Worm (Caenorhabditis elegans): ENCODE measurements around the gene Y26E6A.3.

Gene Y26E6A.3

ce11 chrX:13920374-13920986, 10.7 kb upstream of the Y26E6A.3 start:
- TF ChIP-seq tbx-8 (GFP tag; optimal IDR thresholded peaks at IDR 0.05) (no peak), nhr-28 (tag; optimal IDR thresholded peaks at IDR 0.05) (no peak), unc-62 (GFP tag; optimal IDR thresholded peaks at IDR 0.05) (no peak), blmp-1 (tag; optimal IDR thresholded peaks at IDR 0.05) (no peak), ces-1 (GFP tag; optimal IDR thresholded peaks at IDR 0.05) (peak; percentile 52), nhr-2 (tag; optimal IDR thresholded peaks at IDR 0.05) (no peak), flh-1 (GFP tag; optimal IDR thresholded peaks at IDR 0.05) (no peak), mep-1 (tag; optimal IDR thresholded peaks at IDR 0.05) (no peak), nhr-237 (tag; optimal IDR thresholded peaks at IDR 0.05) (peak; percentile 31), hlh-1 (tag; optimal IDR thresholded peaks at IDR 0.05) (no peak), elt-3 (tag; optimal IDR thresholded peaks at IDR 0.05) (peak; percentile 51)

- TF ChIP-seq lin-13 (tag; optimal IDR thresholded peaks at IDR 0.05) (no peak), blmp-1 (tag; optimal IDR thresholded peaks at IDR 0.05) (no peak), sem-2 (GFP tag; optimal IDR thresholded peaks at IDR 0.05) (no peak), nhr-2 (tag; optimal IDR thresholded peaks at IDR 0.05) (no peak), elt-3 (tag; optimal IDR thresholded peaks at IDR 0.05) (no peak), lin-32 (GFP tag; optimal IDR thresholded peaks at IDR 0.05) (no peak), ces-1 (GFP tag; optimal IDR thresholded peaks at IDR 0.05) (no peak), pha-4 (tag; optimal IDR thresholded peaks at IDR 0.05) (no peak), ceh-39 (tag; optimal IDR thresholded peaks at IDR 0.05) (no peak), ceh-43 (GFP tag; optimal IDR thresholded peaks at IDR 0.05) (no peak), zip-8 (tag; optimal IDR thresholded peaks at IDR 0.05) (no peak), ztf-11 (tag; optimal IDR thresholded peaks at IDR 0.05) (no peak)
These were observed 8.4 kb upstream of the Y26E6A.3 start for ce11 chrX:13918143-13918542.

ce11 chrX:13917121-13917755, 7.5 kb upstream of the Y26E6A.3 start, which contains the start of gene ekl-5:
ekl-5 (minus strand) TSS chrX:13917171.
- TF ChIP-seq hlh-1 (tag; optimal IDR thresholded peaks at IDR 0.05), result no peak
- peak; percentile 90 for TF ChIP-seq elt-3 (tag; optimal IDR thresholded peaks at IDR 0.05)
- TF ChIP-seq nhr-2 (tag; optimal IDR thresholded peaks at IDR 0.05), result no peak
- TF ChIP-seq pha-4 (tag; optimal IDR thresholded peaks at IDR 0.05), result peak; percentile 44
- no peak for TF ChIP-seq ceh-43 (GFP tag; optimal IDR thresholded peaks at IDR 0.05)
- peak; percentile 48 for TF ChIP-seq lin-13 (tag; optimal IDR thresholded peaks at IDR 0.05)
- no peak for TF ChIP-seq nhr-237 (tag; optimal IDR thresholded peaks at IDR 0.05)
- no peak for TF ChIP-seq drap-1 (GFP tag; optimal IDR thresholded peaks at IDR 0.05)
- TF ChIP-seq zip-8 (tag; optimal IDR thresholded peaks at IDR 0.05), result no peak
- TF ChIP-seq mep-1 (tag; optimal IDR thresholded peaks at IDR 0.05), result peak; percentile 31
- no peak for TF ChIP-seq nhr-12 (tag; optimal IDR thresholded peaks at IDR 0.05)
- TF ChIP-seq ces-1 (GFP tag; optimal IDR thresholded peaks at IDR 0.05), result peak; percentile 56

ce11 chrX:13914289-13914688, 4.5 kb upstream of the Y26E6A.3 start, which contains the start of gene Y26E6A.2:
Y26E6A.2 (minus strand) TSS chrX:13914389.
- TF ChIP-seq lsy-2 (tag; optimal IDR thresholded peaks at IDR 0.05) (no peak), tbx-8 (GFP tag; optimal IDR thresholded peaks at IDR 0.05) (no peak), mls-2 (tag; optimal IDR thresholded peaks at IDR 0.05) (no peak), M03D4.4 (tag; optimal IDR thresholded peaks at IDR 0.05) (no peak), nhr-76 (tag; optimal IDR thresholded peaks at IDR 0.05) (no peak), nhr-12 (tag; optimal IDR thresholded peaks at IDR 0.05) (no peak), ztf-11 (tag; optimal IDR thresholded peaks at IDR 0.05) (no peak), sptf-1 (tag; optimal IDR thresholded peaks at IDR 0.05) (no peak), ces-1 (GFP tag; optimal IDR thresholded peaks at IDR 0.05) (no peak), nhr-28 (tag; optimal IDR thresholded peaks at IDR 0.05) (no peak), snpc-4 (tag; optimal IDR thresholded peaks at IDR 0.05) (no peak), blmp-1 (tag; optimal IDR thresholded peaks at IDR 0.05) (no peak), ceh-83 (GFP tag; optimal IDR thresholded peaks at IDR 0.05) (no peak), pha-4 (tag; optimal IDR thresholded peaks at IDR 0.05) (no peak), lin-13 (tag; optimal IDR thresholded peaks at IDR 0.05) (no peak), zip-8 (tag; optimal IDR thresholded peaks at IDR 0.05) (no peak), nhr-237 (tag; optimal IDR thresholded peaks at IDR 0.05) (no peak), elt-3 (tag; optimal IDR thresholded peaks at IDR 0.05) (no peak), lin-32 (GFP tag; optimal IDR thresholded peaks at IDR 0.05) (no peak), hlh-1 (tag; optimal IDR thresholded peaks at IDR 0.05) (no peak)

- TF ChIP-seq sem-2 (GFP tag; optimal IDR thresholded peaks at IDR 0.05) (no peak), ztf-11 (tag; optimal IDR thresholded peaks at IDR 0.05) (no peak), sptf-1 (tag; optimal IDR thresholded peaks at IDR 0.05) (no peak), cnd-1 (tag; optimal IDR thresholded peaks at IDR 0.05) (no peak), ceh-43 (GFP tag; optimal IDR thresholded peaks at IDR 0.05) (no peak), ces-1 (GFP tag; optimal IDR thresholded peaks at IDR 0.05) (no peak), ceh-39 (tag; optimal IDR thresholded peaks at IDR 0.05) (no peak), pha-4 (tag; optimal IDR thresholded peaks at IDR 0.05) (no peak), tbx-8 (GFP tag; optimal IDR thresholded peaks at IDR 0.05) (no peak)
These were observed 3.9 kb upstream of the Y26E6A.3 start for ce11 chrX:13913641-13914040.
